ENCODE assay signal across 1 fruit fly cellular context in genomic region chr2L:3172745-3173271, dm6.
TF ChIP-seq lines count a peak whose summit lies in the region.

No protein-coding gene starts in this region.

TF ChIP-seq in whole organism, embryonic, 481 proteins besides CTCF, POLR2A, EP300 and RAD21 (continued from another document and continues in another):
- TF ChIP-seq jing (GFP tag; optimal IDR thresholded peaks at IDR 0.05; lab: Kevin White, UChicago) (no peak), CG13287 (GFP tag; IDR thresholded peaks at IDR 0.05; lab: Robert Waterston, UW; ENCODE audit: partially characterized antibody) (peak; percentile 77), MESR4 (GFP tag; optimal IDR thresholded peaks at IDR 0.05; lab: Kevin White, UChicago) (no peak), HmgD (GFP tag; optimal IDR thresholded peaks at IDR 0.05; lab: Kevin White, UChicago) (no peak), CG6254 (GFP tag; optimal IDR thresholded peaks at IDR 0.05; lab: Kevin White, UChicago) (peak; percentile 99), CG6654 (GFP tag; optimal IDR thresholded peaks at IDR 0.05; lab: Kevin White, UChicago) (no peak), sqz (GFP tag; optimal IDR thresholded peaks at IDR 0.05; lab: Kevin White, UChicago) (peak; percentile 58), her (GFP tag; optimal IDR thresholded peaks at IDR 0.05; lab: Kevin White, UChicago) (peak; percentile 42), Meics (GFP tag; optimal IDR thresholded peaks at IDR 0.05; lab: Kevin White, UChicago) (peak; percentile 19), CG2712 (tag; optimal IDR thresholded peaks at IDR 0.05; lab: Kevin White, UChicago) (peak; percentile 51), CG14710 (tag; optimal IDR thresholded peaks at IDR 0.05; lab: Kevin White, UChicago) (peak; percentile 36), CG4424 (GFP tag; optimal IDR thresholded peaks at IDR 0.05; lab: Kevin White, UChicago) (peak; percentile 55), sim (GFP tag; IDR thresholded peaks at IDR 0.05; lab: Robert Waterston, UW) (0 out of 2 replicates have a peak, but pooled peaks have one; percentile 8), CG17385 (GFP tag; optimal IDR thresholded peaks at IDR 0.05; lab: Kevin White, UChicago) (peak; percentile 22), Chrac-16 (GFP tag; optimal IDR thresholded peaks at IDR 0.05; lab: Kevin White, UChicago) (no peak), otp (GFP tag; IDR thresholded peaks at IDR 0.05; lab: Robert Waterston, UW) (peak; percentile 39; the same call in 1 of the 3 replicates), Sry-δ (GFP tag; optimal IDR thresholded peaks at IDR 0.05; lab: Kevin White, UChicago) (no peak), CG8478 (optimal IDR thresholded peaks at IDR 0.05; lab: Kevin White, UChicago) (no peak), disco-r (GFP tag; optimal IDR thresholded peaks at IDR 0.05; lab: Kevin White, UChicago) (no peak), Hmr (GFP tag; optimal IDR thresholded peaks at IDR 0.05; lab: Kevin White, UChicago) (peak; percentile 19), Dref (GFP tag; IDR thresholded peaks at IDR 0.05; lab: Robert Waterston, UW) (peak; percentile 58), caup (GFP tag; optimal IDR thresholded peaks at IDR 0.05; lab: Kevin White, UChicago; ENCODE audit: severe bottlenecking) (peak; percentile 43), CG8388 (GFP tag; optimal IDR thresholded peaks at IDR 0.05; lab: Kevin White, UChicago) (peak; percentile 2), vvl (GFP tag; IDR thresholded peaks at IDR 0.05; lab: Robert Waterston, UW) (peak; percentile 66; the same call in 1 of the 2 replicates), sens (GFP tag; lab: Kevin White, UChicago) (peak; percentile 82), dpn (GFP tag; optimal IDR thresholded peaks at IDR 0.05; lab: Kevin White, UChicago) (peak in 1 of 2 experiments; percentile 17), HmgZ (tag; optimal IDR thresholded peaks at IDR 0.05; lab: Kevin White, UChicago) (peak; percentile 53), Bteb2 (GFP tag; optimal IDR thresholded peaks at IDR 0.05; lab: Kevin White, UChicago) (peak; percentile 12), unc-4 (GFP tag; IDR thresholded peaks at IDR 0.05; lab: Robert Waterston, UW; ENCODE audit: partially characterized antibody) (peak; percentile 58), peb (GFP tag; IDR thresholded peaks at IDR 0.05; lab: Robert Waterston, UW) (no peak), CG12391 (tag; optimal IDR thresholded peaks at IDR 0.05; lab: Kevin White, UChicago) (peak; percentile 20), CG5245 (GFP tag; optimal IDR thresholded peaks at IDR 0.05; lab: Kevin White, UChicago) (no peak), CG32532 (GFP tag; IDR thresholded peaks at IDR 0.05; lab: Robert Waterston, UW) (peak; percentile 49; the same call in 1 of the 2 replicates), tin (GFP tag; optimal IDR thresholded peaks at IDR 0.05; lab: Kevin White, UChicago) (peak; percentile 17), BtbVII (GFP tag; optimal IDR thresholded peaks at IDR 0.05; lab: Kevin White, UChicago) (peak; percentile 59), Rfx (GFP tag; IDR thresholded peaks at IDR 0.05; lab: Robert Waterston, UW) (peak; percentile 63; the same call in 1 of the 2 replicates), Hsf (GFP tag; optimal IDR thresholded peaks at IDR 0.05; lab: Kevin White, UChicago) (no peak), Dll (GFP tag; IDR thresholded peaks at IDR 0.05; lab: Robert Waterston, UW; ENCODE audit: partially characterized antibody) (peak; percentile 71), CG13296 (GFP tag; optimal IDR thresholded peaks at IDR 0.05; lab: Kevin White, UChicago) (peak; percentile 51), lbe (GFP tag; optimal IDR thresholded peaks at IDR 0.05; lab: Kevin White, UChicago) (peak; percentile 65), Abd-B (GFP tag; optimal IDR thresholded peaks at IDR 0.05; lab: Kevin White, UChicago) (no peak), knrl (GFP tag; IDR thresholded peaks at IDR 0.05; lab: Robert Waterston, UW; ENCODE audit: partially characterized antibody) (peak; percentile 66), fd102C (GFP tag; optimal IDR thresholded peaks at IDR 0.05; lab: Kevin White, UChicago) (peak; percentile 36), NC2α (GFP tag; optimal IDR thresholded peaks at IDR 0.05; lab: Kevin White, UChicago) (no peak), mld (GFP tag; IDR thresholded peaks at IDR 0.05; lab: Robert Waterston, UW; ENCODE audit: partially characterized antibody) (peak; percentile 96), CG17568 (GFP tag; optimal IDR thresholded peaks at IDR 0.05; lab: Kevin White, UChicago) (peak; percentile 26), Trl (optimal IDR thresholded peaks at IDR 0.05; lab: Kevin White, UChicago) (no peak), Trl (GFP tag; optimal IDR thresholded peaks at IDR 0.05; lab: Kevin White, UChicago) (no peak), CG8924 (tag; optimal IDR thresholded peaks at IDR 0.05; lab: Kevin White, UChicago) (peak; percentile 41), CG42726 (GFP tag; IDR thresholded peaks at IDR 0.05; lab: Robert Waterston, UW; ENCODE audit: partially characterized antibody) (peak; percentile 87), scrt (GFP tag; optimal IDR thresholded peaks at IDR 0.05; lab: Kevin White, UChicago) (peak; percentile 27), zfh1 (GFP tag; IDR thresholded peaks at IDR 0.05; lab: Robert Waterston, UW) (0 out of 3 replicates have a peak, but pooled peaks have one; percentile 32), CG15073 (GFP tag; optimal IDR thresholded peaks at IDR 0.05; lab: Kevin White, UChicago) (no peak), Hey (tag; optimal IDR thresholded peaks at IDR 0.05; lab: Kevin White, UChicago) (peak; percentile 69), Bgb (GFP tag; IDR thresholded peaks at IDR 0.05; lab: Robert Waterston, UW; ENCODE audit: partially characterized antibody) (peak; percentile 92), Side (GFP tag; optimal IDR thresholded peaks at IDR 0.05; lab: Kevin White, UChicago) (no peak), pho (GFP tag; optimal IDR thresholded peaks at IDR 0.05; lab: Kevin White, UChicago) (no peak), ATbp (GFP tag; optimal IDR thresholded peaks at IDR 0.05; lab: Kevin White, UChicago) (no peak), CG31441 (GFP tag; IDR thresholded peaks at IDR 0.05; lab: Robert Waterston, UW) (peak; percentile 44; the same call in 1 of the 2 replicates), ERR (GFP tag; optimal IDR thresholded peaks at IDR 0.05; lab: Kevin White, UChicago) (no peak), HLHmδ (GFP tag; optimal IDR thresholded peaks at IDR 0.05; lab: Kevin White, UChicago) (peak; percentile 3), Hr39 (optimal IDR thresholded peaks at IDR 0.05; lab: Kevin White, UChicago) (no peak), vnd (GFP tag; IDR thresholded peaks at IDR 0.05; lab: Robert Waterston, UW; ENCODE audit: partially characterized antibody) (peak; percentile 80), crc (GFP tag; optimal IDR thresholded peaks at IDR 0.05; lab: Kevin White, UChicago) (no peak), eve (GFP tag; optimal IDR thresholded peaks at IDR 0.05; lab: Kevin White, UChicago) (peak in 1 of 2 experiments; percentile 19), mam (GFP tag; optimal IDR thresholded peaks at IDR 0.05; lab: Kevin White, UChicago) (no peak), pzg (GFP tag; optimal IDR thresholded peaks at IDR 0.05; lab: Kevin White, UChicago) (peak; percentile 19), CG17361 (GFP tag; IDR thresholded peaks at IDR 0.05; lab: Robert Waterston, UW) (no peak; the same call in 2 of the 3 replicates), dmrt99B (tag; optimal IDR thresholded peaks at IDR 0.05; lab: Kevin White, UChicago) (peak; percentile 12), chif (GFP tag; optimal IDR thresholded peaks at IDR 0.05; lab: Kevin White, UChicago) (no peak), aop (GFP tag; IDR thresholded peaks at IDR 0.05; lab: Robert Waterston, UW) (no peak), trem (tag; optimal IDR thresholded peaks at IDR 0.05; lab: Kevin White, UChicago) (peak; percentile 53), Asciz (GFP tag; optimal IDR thresholded peaks at IDR 0.05; lab: Kevin White, UChicago) (peak; percentile 62), nom (GFP tag; optimal IDR thresholded peaks at IDR 0.05; lab: Kevin White, UChicago) (peak; percentile 57), CG31365 (tag; optimal IDR thresholded peaks at IDR 0.05; lab: Kevin White, UChicago) (peak; percentile 44), ash1 (GFP tag; optimal IDR thresholded peaks at IDR 0.05; lab: Kevin White, UChicago) (no peak), CG8290 (GFP tag; optimal IDR thresholded peaks at IDR 0.05; lab: Kevin White, UChicago) (no peak), CG8290 (tag; optimal IDR thresholded peaks at IDR 0.05; lab: Kevin White, UChicago) (peak in 1 of 2 experiments; percentile 24), CG34422 (GFP tag; IDR thresholded peaks at IDR 0.05; lab: Robert Waterston, UW) (peak; percentile 16; the same call in 1 of the 3 replicates), CG15514 (GFP tag; optimal IDR thresholded peaks at IDR 0.05; lab: Kevin White, UChicago) (peak; percentile 45), pan (optimal IDR thresholded peaks at IDR 0.05; lab: Kevin White, UChicago) (no peak), pan (GFP tag; optimal IDR thresholded peaks at IDR 0.05 in 1 of 2, IDR thresholded peaks at IDR 0.05 in 1 of 2) (peak in 1 of 2 experiments; percentile 42), CG2678 (tag; optimal IDR thresholded peaks at IDR 0.05; lab: Kevin White, UChicago) (no peak), esg (GFP tag; conservative IDR thresholded peaks at IDR 0.05; lab: Robert Waterston, UW) (no peak), YL-1 (GFP tag; optimal IDR thresholded peaks at IDR 0.05; lab: Kevin White, UChicago) (peak; percentile 23), Doc3 (GFP tag; IDR thresholded peaks at IDR 0.05; lab: Robert Waterston, UW; ENCODE audit: partially characterized antibody) (peak; percentile 31; the same call in 1 of the 3 replicates), Vsx1 (GFP tag; optimal IDR thresholded peaks at IDR 0.05; lab: Kevin White, UChicago) (peak; percentile 35), exex (tag; optimal IDR thresholded peaks at IDR 0.05; lab: Kevin White, UChicago) (peak; percentile 2), CG18262 (tag; optimal IDR thresholded peaks at IDR 0.05; lab: Kevin White, UChicago) (peak; percentile 58), CG6813 (GFP tag; optimal IDR thresholded peaks at IDR 0.05; lab: Kevin White, UChicago) (peak; percentile 51), CG18619 (GFP tag; optimal IDR thresholded peaks at IDR 0.05; lab: Kevin White, UChicago) (no peak), crp (GFP tag; optimal IDR thresholded peaks at IDR 0.05; lab: Kevin White, UChicago) (peak in 1 of 2 experiments; percentile 62), CG13775 (GFP tag; optimal IDR thresholded peaks at IDR 0.05; lab: Kevin White, UChicago) (no peak), Stat92E (GFP tag; optimal IDR thresholded peaks at IDR 0.05; lab: Kevin White, UChicago) (peak in 1 of 3 experiments; percentile 89), CG33213 (GFP tag; optimal IDR thresholded peaks at IDR 0.05; lab: Kevin White, UChicago) (peak; percentile 33), D19A (tag; optimal IDR thresholded peaks at IDR 0.05; lab: Kevin White, UChicago) (peak; percentile 25), CG1647 (GFP tag; optimal IDR thresholded peaks at IDR 0.05; lab: Kevin White, UChicago) (no peak), CG34376 (GFP tag; optimal IDR thresholded peaks at IDR 0.05; lab: Kevin White, UChicago) (peak; percentile 39), CG2116 (GFP tag; optimal IDR thresholded peaks at IDR 0.05; lab: Kevin White, UChicago) (peak; percentile 57), Scr (GFP tag; IDR thresholded peaks at IDR 0.05; lab: Robert Waterston, UW; ENCODE audit: partially characterized antibody) (peak; percentile 77), CG3281 (GFP tag; optimal IDR thresholded peaks at IDR 0.05; lab: Kevin White, UChicago) (peak; percentile 26), lov (optimal IDR thresholded peaks at IDR 0.05; lab: Kevin White, UChicago) (no peak), lov (GFP tag; IDR thresholded peaks at IDR 0.05; lab: Robert Waterston, UW) (0 out of 3 replicates have a peak, but pooled peaks have one; percentile 40), pum (GFP tag; optimal IDR thresholded peaks at IDR 0.05; lab: Kevin White, UChicago) (no peak), CG12659 (GFP tag; optimal IDR thresholded peaks at IDR 0.05; lab: Kevin White, UChicago) (peak; percentile 27), CG30020 (tag; optimal IDR thresholded peaks at IDR 0.05; lab: Kevin White, UChicago) (peak; percentile 81), Bdp1 (GFP tag; optimal IDR thresholded peaks at IDR 0.05; lab: Kevin White, UChicago) (peak; percentile 100), Opbp (GFP tag; IDR thresholded peaks at IDR 0.05; lab: Robert Waterston, UW; ENCODE audit: partially characterized antibody) (peak; percentile 94; the same call in 2 of the 3 replicates), CG10431 (GFP tag; optimal IDR thresholded peaks at IDR 0.05; lab: Kevin White, UChicago) (peak; percentile 31), CG15479 (GFP tag; optimal IDR thresholded peaks at IDR 0.05; lab: Kevin White, UChicago) (peak; percentile 84), stc (GFP tag; IDR thresholded peaks at IDR 0.05; lab: Robert Waterston, UW) (peak; percentile 51; the same call in 1 of the 2 replicates), CG6791 (GFP tag; IDR thresholded peaks at IDR 0.05; lab: Robert Waterston, UW; ENCODE audit: partially characterized antibody) (peak; percentile 93), stwl (tag; optimal IDR thresholded peaks at IDR 0.05; lab: Kevin White, UChicago) (peak; percentile 75), CG8765 (GFP tag; IDR thresholded peaks at IDR 0.05; lab: Robert Waterston, UW) (no peak), ato (GFP tag; IDR thresholded peaks at IDR 0.05; lab: Robert Waterston, UW; ENCODE audit: partially characterized antibody) (peak; percentile 82), lab (GFP tag; optimal IDR thresholded peaks at IDR 0.05; lab: Kevin White, UChicago) (peak; percentile 64), Fer1 (GFP tag; optimal IDR thresholded peaks at IDR 0.05; lab: Kevin White, UChicago) (peak; percentile 60), CG16779 (GFP tag; IDR thresholded peaks at IDR 0.05; lab: Robert Waterston, UW) (no peak), fd96Cb (tag; optimal IDR thresholded peaks at IDR 0.05; lab: Kevin White, UChicago) (no peak), nau (GFP tag; optimal IDR thresholded peaks at IDR 0.05; lab: Kevin White, UChicago) (peak; percentile 11), CG32772 (GFP tag; IDR thresholded peaks at IDR 0.05; lab: Robert Waterston, UW) (no peak), CG6854 (GFP tag; optimal IDR thresholded peaks at IDR 0.05; lab: Kevin White, UChicago) (peak; percentile 3), inv (GFP tag; IDR thresholded peaks at IDR 0.05; lab: Robert Waterston, UW; ENCODE audit: partially characterized antibody) (peak; percentile 52; the same call in 1 of the 2 replicates), Hmx (GFP tag; optimal IDR thresholded peaks at IDR 0.05; lab: Kevin White, UChicago) (no peak), CG10267 (tag; optimal IDR thresholded peaks at IDR 0.05; lab: Kevin White, UChicago) (peak; percentile 93), prd (optimal IDR thresholded peaks at IDR 0.05; lab: Kevin White, UChicago) (no peak), prd (GFP tag; IDR thresholded peaks at IDR 0.05; lab: Robert Waterston, UW) (0 out of 3 replicates have a peak, but pooled peaks have one; percentile 6)
